Worm (Caenorhabditis elegans) whole organism, mixed stage, embryonic: ENCODE data around the gene F41C3.1.

Source experiments
- bed-3 ChIP-seq: fragments of 200-800 bp; sonication (Bioruptor generic); optimal IDR thresholded peaks from 3 replicates; lab custom pipeline; 2018; ENCODE audit warnings: mild to moderate bottlenecking, missing genetic modification characterization, moderate library complexity, missing compliant biosample characterization
- lsy-2 ChIP-seq: fragments of 150-350 bp; optimal IDR thresholded peaks from 2 replicates; lab custom pipeline; 2014; ENCODE audit warnings: missing biosample characterization, missing genetic modification characterization
- mab-5 ChIP-seq: fragments of 150-350 bp; optimal IDR thresholded peaks from 2 replicates; lab custom pipeline; 2014; ENCODE audit warnings: missing biosample characterization, missing genetic modification characterization
- nhr-12 ChIP-seq: fragments of 150-350 bp; optimal IDR thresholded peaks from 2 replicates; lab custom pipeline; 2014; ENCODE audit warnings: missing biosample characterization, missing genetic modification characterization
- nhr-237 ChIP-seq: fragments of 150-350 bp; optimal IDR thresholded peaks from 2 replicates; lab custom pipeline; 2014; ENCODE audit warnings: missing biosample characterization, missing genetic modification characterization
- nhr-28 ChIP-seq: fragments of 150-350 bp; optimal IDR thresholded peaks from 2 replicates; lab custom pipeline; 2014; ENCODE audit warnings: missing biosample characterization, missing genetic modification characterization
- nhr-76 ChIP-seq: sonication (generic microtip); optimal IDR thresholded peaks from 2 replicates; lab custom pipeline; 2017; ENCODE audit warnings: missing biosample characterization, missing genetic modification characterization
- snpc-4 ChIP-seq: fragments of 150-350 bp; optimal IDR thresholded peaks from 2 replicates; lab custom pipeline; 2014; ENCODE audit warnings: missing biosample characterization, missing genetic modification characterization
- unc-39 ChIP-seq: fragments of 150-350 bp; optimal IDR thresholded peaks from 2 replicates; lab custom pipeline; 2014; ENCODE audit warnings: missing biosample characterization, missing genetic modification characterization
- ztf-11 ChIP-seq: fragments of 150-350 bp; optimal IDR thresholded peaks from 2 replicates; lab custom pipeline; 2014; ENCODE audit warnings: missing biosample characterization, missing genetic modification characterization

- no peak for TF ChIP-seq nhr-28
- TF ChIP-seq mab-5 = no peak
- no peak for TF ChIP-seq snpc-4 (tag; lab: Kevin White, UChicago)
- no peak for TF ChIP-seq nhr-237 (tag; lab: Kevin White, UChicago)
- TF ChIP-seq ztf-11 (tag; lab: Kevin White, UChicago) = no peak
- no peak for TF ChIP-seq nhr-76 (tag; lab: Kevin White, UChicago)
- no peak for TF ChIP-seq lsy-2 (tag; lab: Kevin White, UChicago)
- TF ChIP-seq bed-3 (GFP tag; lab: Kevin White, UChicago) = no peak
- TF ChIP-seq unc-39 (tag; lab: Kevin White, UChicago) = no peak
- TF ChIP-seq nhr-12 (tag; lab: Kevin White, UChicago) = no peak
These were observed 6.8 kb upstream of the F41C3.1 start for ce11 chrII:4745281-4745680.
